Fruit fly (Drosophila melanogaster) whole organism, embryonic: ENCODE results near the gene ClpX.

Source experiments
- Aef1 ChIP-seq: fragments of 200-800 bp; sonication (Bioruptor generic); IDR thresholded peaks from 3 replicates; pipeline ENCODE4 v1.3.6; 2022; ENCODE audit warnings: missing biosample characterization, missing genetic modification characterization
- C15 ChIP-seq: fragments of 200-800 bp; sonication (Bioruptor generic); IDR thresholded peaks from 3 replicates; pipeline ENCODE4 v1.3.6; 2022; ENCODE audit warnings: missing biosample characterization, missing genetic modification characterization
- CG14050 ChIP-seq: fragments of 200-800 bp; sonication (Bioruptor generic); IDR thresholded peaks from 3 replicates; pipeline ENCODE4 v1.3.6; 2022; ENCODE audit warnings: missing biosample characterization, missing genetic modification characterization
- CG15269 ChIP-seq: fragments of 200-800 bp; sonication (Bioruptor generic); optimal IDR thresholded peaks from 2 replicates; lab custom pipeline; 2018; ENCODE audit warnings: missing biosample characterization, mild to moderate bottlenecking, missing genetic modification characterization, moderate library complexity
- CG1647 ChIP-seq: fragments of 200-800 bp; sonication (Bioruptor generic); optimal IDR thresholded peaks from 3 replicates; lab custom pipeline; 2016; ENCODE audit warnings: missing biosample characterization, missing genetic modification characterization
- CG17186 ChIP-seq: fragments of 200-800 bp; sonication (Bioruptor generic); optimal IDR thresholded peaks from 3 replicates; lab custom pipeline; 2017; ENCODE audit warnings: missing biosample characterization, missing genetic modification reagents, missing genetic modification characterization
- CG17385 ChIP-seq: fragments of 200-800 bp; sonication (Bioruptor generic); optimal IDR thresholded peaks from 3 replicates; lab custom pipeline; 2018; ENCODE audit warnings: missing biosample characterization, mild to moderate bottlenecking, missing genetic modification characterization
- CG18262 ChIP-seq: fragments of 200-800 bp; optimal IDR thresholded peaks from 3 replicates; lab custom pipeline; 2019; ENCODE audit warnings: missing biosample characterization, mild to moderate bottlenecking, missing genetic modification characterization, moderate library complexity
- CG18476 ChIP-seq: fragments of 200-800 bp; sonication (Bioruptor generic); optimal IDR thresholded peaks from 2 replicates; lab custom pipeline; 2016; ENCODE audit warnings: missing biosample characterization, mild to moderate bottlenecking, missing genetic modification characterization
- CG2875 ChIP-seq: fragments of 200-800 bp; sonication (Bioruptor generic); optimal IDR thresholded peaks from 2 replicates; lab custom pipeline; 2017; ENCODE audit warnings: missing biosample characterization, mild to moderate bottlenecking, missing genetic modification characterization, missing genetic modification reagents
- CG30403 ChIP-seq: fragments of 200-800 bp; sonication (Bioruptor generic); optimal IDR thresholded peaks from 3 replicates; lab custom pipeline; 2016; ENCODE audit warnings: missing biosample characterization, missing genetic modification characterization
- CG3163 ChIP-seq: fragments of 200-800 bp; sonication (Bioruptor generic); optimal IDR thresholded peaks from 3 replicates; lab custom pipeline; 2016; ENCODE audit warnings: missing biosample characterization, missing genetic modification characterization
- CG5245 ChIP-seq: fragments of 200-800 bp; sonication (Bioruptor generic); optimal IDR thresholded peaks from 3 replicates; lab custom pipeline; 2016; ENCODE audit warnings: missing biosample characterization, missing genetic modification characterization
- CG6765 ChIP-seq: fragments of 200-800 bp; sonication (Bioruptor generic); optimal IDR thresholded peaks from 3 replicates; lab custom pipeline; 2017; ENCODE audit warnings: missing biosample characterization, mild to moderate bottlenecking, missing genetic modification characterization
- CG9817 ChIP-seq: fragments of 200-800 bp; sonication (Bioruptor generic); optimal IDR thresholded peaks from 2 replicates; lab custom pipeline; 2018; ENCODE audit warnings: missing biosample characterization, mild to moderate bottlenecking, missing genetic modification characterization, moderate library complexity
- CkIIα-i1 ChIP-seq: fragments of 200-800 bp; sonication (Bioruptor generic); IDR thresholded peaks from 2 replicates; pipeline ENCODE4 v1.3.6; 2022; ENCODE audit warnings: missing biosample characterization, missing genetic modification characterization
- D19A ChIP-seq: fragments of 200-800 bp; optimal IDR thresholded peaks from 3 replicates; lab custom pipeline; 2019; ENCODE audit warnings: missing biosample characterization, mild to moderate bottlenecking, missing genetic modification characterization, moderate library complexity
- D19B ChIP-seq: fragments of 200-800 bp; sonication (Bioruptor generic); optimal IDR thresholded peaks from 2 replicates; lab custom pipeline; 2017; ENCODE audit warnings: missing biosample characterization, mild to moderate bottlenecking, missing genetic modification characterization
- Dip2 ChIP-seq: fragments of 200-800 bp; sonication (Bioruptor generic); IDR thresholded peaks from 2 replicates; pipeline ENCODE4 v1.3.6; 2022; ENCODE audit warnings: missing biosample characterization, missing genetic modification characterization
- Doc3 ChIP-seq: fragments of 200-800 bp; sonication (Bioruptor generic); IDR thresholded peaks from 3 replicates; pipeline ENCODE4 v1.3.6; 2022; ENCODE audit warnings: missing biosample characterization, missing genetic modification characterization; ENCODE audit not compliant: partially characterized antibody
- Dp ChIP-seq: fragments of 200-800 bp; sonication (Bioruptor generic); optimal IDR thresholded peaks from 2 replicates; lab custom pipeline; 2018; ENCODE audit warnings: missing biosample characterization, mild to moderate bottlenecking, missing genetic modification characterization, moderate library complexity
- Drgx ChIP-seq: fragments of 200-800 bp; sonication (Bioruptor generic); IDR thresholded peaks from 2 replicates; pipeline ENCODE4 v1.3.6; 2022; ENCODE audit warnings: missing biosample characterization, missing genetic modification characterization
- ERR ChIP-seq: fragments of 200-800 bp; sonication (Bioruptor generic); optimal IDR thresholded peaks from 2 replicates; lab custom pipeline; 2016; ENCODE audit warnings: missing biosample characterization, missing genetic modification characterization
- Eip74EF ChIP-seq, 2 experiments: fragments of 200-800 bp in 1 of 2; fragments of >200 bp in 1 of 2; sonication (Bioruptor generic) in 1 of 2; optimal IDR thresholded peaks; 2 replicates each; lab custom pipeline; 2017 to 2019; ENCODE audit warnings: missing biosample characterization in 2 of 2, missing genetic modification characterization in 2 of 2, mild to moderate bottlenecking in 1 of 2, moderate library complexity in 1 of 2
- Ets65A ChIP-seq: fragments of 200-800 bp; sonication (Bioruptor generic); peaks from one replicate; lab custom pipeline; 2016; ENCODE audit warnings: missing biosample characterization, missing genetic modification characterization
- Ets97D ChIP-seq: fragments of 200-800 bp; sonication (Bioruptor generic); optimal IDR thresholded peaks from 3 replicates; lab custom pipeline; 2016; ENCODE audit warnings: missing biosample characterization, missing genetic modification characterization
- GATAe ChIP-seq: fragments of 200-800 bp; sonication (Bioruptor generic); conservative IDR thresholded peaks from 2 replicates; pipeline ENCODE4 v1.3.6; 2022; ENCODE audit warnings: missing biosample characterization, missing genetic modification characterization
- MBD-R2 ChIP-seq: fragments of 200-800 bp; sonication (Bioruptor generic); IDR thresholded peaks from 2 replicates; pipeline ENCODE4 v1.3.6; 2022; ENCODE audit warnings: missing biosample characterization, missing genetic modification characterization
- NFAT ChIP-seq: fragments of 200-800 bp; sonication (Bioruptor generic); IDR thresholded peaks from 2 replicates; pipeline ENCODE4 v1.3.6; 2022; ENCODE audit warnings: missing biosample characterization, missing genetic modification characterization
- Nf-YB ChIP-seq: fragments of 200-800 bp; sonication (Bioruptor generic); optimal IDR thresholded peaks from 3 replicates; lab custom pipeline; 2019; ENCODE audit warnings: missing biosample characterization, mild to moderate bottlenecking, missing genetic modification characterization, moderate library complexity
- cas ChIP-seq: fragments of 200-800 bp; sonication (Bioruptor generic); IDR thresholded peaks from 2 replicates; pipeline ENCODE4 v1.3.6; 2022; ENCODE audit warnings: missing biosample characterization, missing genetic modification characterization
- chn ChIP-seq: fragments of 200-800 bp; sonication (Bioruptor generic); optimal IDR thresholded peaks from 2 replicates; lab custom pipeline; 2016; ENCODE audit warnings: missing biosample characterization, missing genetic modification characterization
- dan ChIP-seq: fragments of 200-800 bp; sonication (Bioruptor generic); IDR thresholded peaks from 2 replicates; pipeline ENCODE4 v1.3.6; 2022; ENCODE audit warnings: missing biosample characterization, missing genetic modification characterization
- dati ChIP-seq: fragments of 200-800 bp; sonication (Bioruptor generic); IDR thresholded peaks from 2 replicates; pipeline ENCODE4 v1.3.6; 2022; ENCODE audit warnings: missing biosample characterization, missing genetic modification characterization
- ewg ChIP-seq: fragments of 200-800 bp; sonication (Bioruptor generic); optimal IDR thresholded peaks from 3 replicates; lab custom pipeline; 2017; ENCODE audit warnings: mild to moderate bottlenecking, missing biosample characterization, missing genetic modification reagents, missing genetic modification characterization
- ftz-f1 ChIP-seq: fragments of 200-800 bp; sonication (Bioruptor generic); optimal IDR thresholded peaks from 2 replicates; lab custom pipeline; 2016; ENCODE audit warnings: missing biosample characterization, missing genetic modification characterization
- gem ChIP-seq: fragments of 200-800 bp; sonication (Bioruptor generic); optimal IDR thresholded peaks from 2 replicates; lab custom pipeline; 2019; ENCODE audit warnings: missing biosample characterization, mild to moderate bottlenecking, missing genetic modification characterization, moderate library complexity
- gfzf ChIP-seq: fragments of 200-800 bp; sonication (Bioruptor generic); optimal IDR thresholded peaks from 2 replicates; lab custom pipeline; 2016; ENCODE audit warnings: missing biosample characterization, mild to moderate bottlenecking, missing genetic modification characterization, moderate library complexity
- h ChIP-seq: fragments of >200 bp; optimal IDR thresholded peaks from 2 replicates; lab custom pipeline; 2017
- hkb ChIP-seq, 2 experiments: fragments of 200-800 bp in 1 of 2; fragments of >200 bp in 1 of 2; sonication (Bioruptor generic) in 1 of 2; IDR thresholded peaks in 1 of 2; optimal IDR thresholded peaks in 1 of 2; 2 replicates each; pipeline versions ENCODE4 v1.3.6 to Lab custom; 2017 to 2022; ENCODE audit warnings: missing biosample characterization in 1 of 2, missing genetic modification characterization in 1 of 2
- jumu ChIP-seq: fragments of 200-800 bp; sonication (Bioruptor generic); optimal IDR thresholded peaks from 3 replicates; lab custom pipeline; 2016; ENCODE audit warnings: missing biosample characterization, missing genetic modification characterization
- lola ChIP-seq, 3 experiments: fragments of >200 bp in 2 of 3; fragments of 200-800 bp in 1 of 3; sonication (Bioruptor generic) in 1 of 3; optimal IDR thresholded peaks; 2 replicates each; lab custom pipeline; 2017 to 2019; ENCODE audit warnings: missing biosample characterization in 3 of 3, missing genetic modification characterization in 3 of 3, mild to moderate bottlenecking in 1 of 3, moderate library complexity in 1 of 3
- mirr ChIP-seq: fragments of 200-800 bp; sonication (Bioruptor generic); optimal IDR thresholded peaks from 3 replicates; lab custom pipeline; 2018; ENCODE audit warnings: missing biosample characterization, mild to moderate bottlenecking, missing genetic modification characterization
- nerfin-1 ChIP-seq: fragments of 200-800 bp; sonication (Bioruptor generic); optimal IDR thresholded peaks from 3 replicates; lab custom pipeline; 2019; ENCODE audit warnings: missing biosample characterization, mild to moderate bottlenecking, missing genetic modification characterization, moderate library complexity
- otp ChIP-seq: fragments of 200-800 bp; sonication (Bioruptor generic); IDR thresholded peaks from 3 replicates; pipeline ENCODE4, ENCODE4 v1.3.6; 2022; ENCODE audit warnings: missing biosample characterization, missing genetic modification characterization
- pzg ChIP-seq: fragments of 200-800 bp; sonication (Bioruptor generic); optimal IDR thresholded peaks from 3 replicates; lab custom pipeline; 2018; ENCODE audit warnings: missing biosample characterization, mild to moderate bottlenecking, missing genetic modification characterization, moderate library complexity
- seq ChIP-seq: fragments of 200-800 bp; sonication (Bioruptor generic); IDR thresholded peaks from 2 replicates; pipeline ENCODE4 v1.3.6; 2022; ENCODE audit warnings: missing biosample characterization, missing genetic modification characterization
- sob ChIP-seq: fragments of 200-800 bp; sonication (Bioruptor generic); IDR thresholded peaks from 2 replicates; pipeline ENCODE4 v1.3.6; 2022; ENCODE audit warnings: missing biosample characterization, missing genetic modification characterization
- tll ChIP-seq, 2 experiments: fragments of 200-800 bp in 1 of 2; fragments of >200 bp in 1 of 2; sonication (Bioruptor generic) in 1 of 2; optimal IDR thresholded peaks; 2 replicates each; lab custom pipeline; 2017 to 2019; ENCODE audit warnings: missing biosample characterization in 2 of 2, missing genetic modification characterization in 2 of 2, mild to moderate bottlenecking in 1 of 2, moderate library complexity in 1 of 2
- unpg ChIP-seq: fragments of 200-800 bp; sonication (Bioruptor generic); optimal IDR thresholded peaks from 3 replicates; lab custom pipeline; 2018; ENCODE audit warnings: missing biosample characterization, mild to moderate bottlenecking, missing genetic modification characterization, moderate library complexity

The ClpX gene

DNA sequence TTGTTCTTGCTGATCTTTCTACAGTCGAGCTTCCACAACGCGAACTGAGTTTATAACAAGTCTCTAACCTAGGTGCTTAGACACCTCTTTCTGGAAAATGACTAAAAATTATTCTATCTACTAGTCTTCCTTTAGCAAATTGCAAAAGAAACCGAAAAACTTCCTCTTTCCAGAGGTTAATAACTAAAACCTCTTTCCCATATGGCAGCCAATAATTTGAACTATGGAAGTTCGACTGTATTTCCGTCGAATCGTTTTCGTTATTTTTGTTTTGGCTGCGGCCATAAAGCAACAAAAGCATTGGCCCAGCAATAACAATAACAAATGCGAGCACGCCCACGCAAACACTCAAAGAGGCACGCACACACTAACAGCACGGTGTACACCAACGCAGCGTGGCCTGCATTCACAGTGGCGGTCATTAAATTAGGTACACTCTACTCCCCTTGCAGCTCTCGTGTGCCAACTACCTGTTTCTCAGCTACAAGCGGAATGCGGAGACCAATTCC lies 23.0 kb downstream of the ClpX start (continued):
- TF ChIP-seq seq (GFP tag; lab: Robert Waterston, UW): peak; percentile 55; the same call in 1 of the 2 replicates
- TF ChIP-seq nerfin-1 (tag; lab: Kevin White, UChicago): peak; percentile 70
- TF ChIP-seq mirr (GFP tag; lab: Kevin White, UChicago): peak; percentile 46
- TF ChIP-seq jumu: peak; percentile 25
- no peak for TF ChIP-seq CkIIα-i1 (GFP tag; lab: Robert Waterston, UW)
- no peak for TF ChIP-seq ftz-f1 (GFP tag; lab: Kevin White, UChicago)
- TF ChIP-seq CG6765 (GFP tag; lab: Kevin White, UChicago): peak; percentile 66
- no peak for TF ChIP-seq ewg (GFP tag; lab: Kevin White, UChicago)
- no peak for TF ChIP-seq D19B (GFP tag; lab: Kevin White, UChicago)
- no peak for TF ChIP-seq otp (GFP tag; lab: Robert Waterston, UW)
- TF ChIP-seq CG17385 (GFP tag; lab: Kevin White, UChicago): peak; percentile 73
- TF ChIP-seq CG14050 (GFP tag; lab: Robert Waterston, UW): peak; percentile 44; the same call in 2 of the 3 replicates
- no peak for TF ChIP-seq dan (GFP tag; lab: Robert Waterston, UW)
- TF ChIP-seq CG17186 (GFP tag; lab: Kevin White, UChicago): peak; percentile 14
- no peak for TF ChIP-seq lola (GFP tag; optimal IDR thresholded peaks at IDR 0.05; lab: Kevin White, UChicago)
- TF ChIP-seq MBD-R2: no peak; the same call in 1 of the 2 replicates
- TF ChIP-seq CG3163 (GFP tag; lab: Kevin White, UChicago): peak; percentile 31
- no peak for TF ChIP-seq Dip2 (GFP tag; lab: Robert Waterston, UW)
- no peak for TF ChIP-seq tll (GFP tag; optimal IDR thresholded peaks at IDR 0.05; lab: Kevin White, UChicago)
- TF ChIP-seq Nf-YB (GFP tag; lab: Kevin White, UChicago): peak; percentile 38
- TF ChIP-seq hkb (optimal IDR thresholded peaks at IDR 0.05; lab: Kevin White, UChicago): no peak
- no peak for TF ChIP-seq hkb (GFP tag; IDR thresholded peaks at IDR 0.05; lab: Robert Waterston, UW)
- peak; percentile 55 for TF ChIP-seq CG30403 (GFP tag; lab: Kevin White, UChicago)
- no peak for TF ChIP-seq CG5245 (GFP tag; lab: Kevin White, UChicago)
- TF ChIP-seq CG18262: peak; percentile 61
- peak; percentile 47 for TF ChIP-seq CG9817 (tag; lab: Kevin White, UChicago)
- TF ChIP-seq NFAT (GFP tag; lab: Robert Waterston, UW): no peak
- no peak for TF ChIP-seq cas (GFP tag; lab: Robert Waterston, UW)
- TF ChIP-seq Dp (GFP tag; lab: Kevin White, UChicago): no peak
- no peak for TF ChIP-seq CG1647 (GFP tag; lab: Kevin White, UChicago)
- peak; percentile 39 for TF ChIP-seq D19A
- TF ChIP-seq Ets65A (GFP tag; lab: Kevin White, UChicago): peak; percentile 88
- TF ChIP-seq GATAe (GFP tag; lab: Robert Waterston, UW): 0 out of 2 replicates have a peak, but pooled peaks have one; percentile 12
- no peak for TF ChIP-seq pzg (GFP tag; lab: Kevin White, UChicago)
- TF ChIP-seq CG18476 (GFP tag; lab: Kevin White, UChicago): no peak
- peak; percentile 75 for TF ChIP-seq CG15269
- 0 out of 2 replicates have a peak, but pooled peaks have one; percentile 3 for TF ChIP-seq dati (GFP tag; lab: Robert Waterston, UW)
- no peak for TF ChIP-seq Doc3 (GFP tag; lab: Robert Waterston, UW)
- TF ChIP-seq ERR (GFP tag; lab: Kevin White, UChicago): peak; percentile 44
- TF ChIP-seq unpg (GFP tag; lab: Kevin White, UChicago): peak; percentile 66
- TF ChIP-seq chn: peak; percentile 9
- no peak for TF ChIP-seq gem
- TF ChIP-seq Ets97D (GFP tag; lab: Kevin White, UChicago): peak; percentile 91
- no peak for TF ChIP-seq gfzf (GFP tag; lab: Kevin White, UChicago)
- TF ChIP-seq CG2875: peak; percentile 7
- peak; percentile 37; the same call in 1 of the 2 replicates for TF ChIP-seq Drgx (GFP tag; lab: Robert Waterston, UW)
- TF ChIP-seq Aef1: peak; percentile 63; the same call in 2 of the 3 replicates
- peak; percentile 58 for TF ChIP-seq sob (GFP tag; lab: Robert Waterston, UW)
- no peak for TF ChIP-seq h (lab: Kevin White, UChicago)
- peak in 1 of 2 experiments; percentile 71 for TF ChIP-seq Eip74EF (GFP tag; optimal IDR thresholded peaks at IDR 0.05; lab: Kevin White, UChicago)
- TF ChIP-seq C15 (GFP tag; lab: Robert Waterston, UW): no peak
